Fruit fly (Drosophila melanogaster) whole organism, embryonic: Measurements from ENCODE around the gene CG32055.
A peak's percentile ranks its signal among the peaks of the same experiment; 100 is the strongest.

Experiments
- CG1024 ChIP-seq: fragments of 200-800 bp; sonication (Bioruptor generic); IDR thresholded peaks from 2 replicates; pipeline ENCODE4 v1.3.6; 2022; ENCODE audit warnings: missing biosample characterization, missing genetic modification characterization
- CG10431 ChIP-seq: fragments of 200-800 bp; sonication (Bioruptor generic); optimal IDR thresholded peaks from 3 replicates; lab custom pipeline; 2018; ENCODE audit warnings: missing biosample characterization, mild to moderate bottlenecking, missing genetic modification characterization
- CG13894 ChIP-seq: fragments of 200-800 bp; sonication (Bioruptor generic); optimal IDR thresholded peaks from 3 replicates; lab custom pipeline; 2018; ENCODE audit warnings: missing biosample characterization, mild to moderate bottlenecking, missing genetic modification characterization, moderate library complexity
- CG15269 ChIP-seq: fragments of 200-800 bp; sonication (Bioruptor generic); optimal IDR thresholded peaks from 2 replicates; lab custom pipeline; 2018; ENCODE audit warnings: missing biosample characterization, mild to moderate bottlenecking, missing genetic modification characterization, moderate library complexity
- CG15479 ChIP-seq: fragments of 200-800 bp; sonication (Bioruptor generic); optimal IDR thresholded peaks from 3 replicates; lab custom pipeline; 2019; ENCODE audit warnings: missing biosample characterization, mild to moderate bottlenecking, missing genetic modification characterization, moderate library complexity
- CG16815 ChIP-seq: fragments of 200-800 bp; sonication (Bioruptor generic); optimal IDR thresholded peaks from 3 replicates; lab custom pipeline; 2017; ENCODE audit warnings: missing biosample characterization, mild to moderate bottlenecking, missing genetic modification characterization
- CG16863 ChIP-seq: fragments of 200-800 bp; sonication (Bioruptor generic); optimal IDR thresholded peaks from 3 replicates; lab custom pipeline; 2016; ENCODE audit warnings: missing biosample characterization, missing genetic modification characterization
- CG17186 ChIP-seq: fragments of 200-800 bp; sonication (Bioruptor generic); optimal IDR thresholded peaks from 3 replicates; lab custom pipeline; 2017; ENCODE audit warnings: missing biosample characterization, missing genetic modification reagents, missing genetic modification characterization
- CG17328 ChIP-seq: fragments of 200-800 bp; sonication (Bioruptor generic); IDR thresholded peaks from 2 replicates; pipeline ENCODE4 v1.3.6; 2022; ENCODE audit warnings: missing biosample characterization, missing genetic modification characterization
- CG17361 ChIP-seq: fragments of 200-800 bp; sonication (Bioruptor generic); IDR thresholded peaks from 3 replicates; pipeline ENCODE4 v1.3.6; 2022; ENCODE audit warnings: missing biosample characterization, missing genetic modification characterization
- CG3065 ChIP-seq: fragments of 200-800 bp; sonication (Bioruptor generic); optimal IDR thresholded peaks from 2 replicates; lab custom pipeline; 2016; ENCODE audit warnings: missing biosample characterization, missing genetic modification characterization
- CG42726 ChIP-seq: fragments of 200-800 bp; sonication (Bioruptor generic); IDR thresholded peaks from 2 replicates; pipeline ENCODE4 v1.3.6; 2022; ENCODE audit warnings: missing biosample characterization, missing genetic modification characterization; ENCODE audit not compliant: partially characterized antibody
- CG4707 ChIP-seq: fragments of 200-800 bp; sonication (Bioruptor generic); optimal IDR thresholded peaks from 2 replicates; lab custom pipeline; 2018; ENCODE audit warnings: missing biosample characterization, mild to moderate bottlenecking, missing genetic modification characterization, moderate library complexity
- CG4820 ChIP-seq: fragments of 200-800 bp; sonication (Bioruptor generic); optimal IDR thresholded peaks from 3 replicates; lab custom pipeline; 2016; ENCODE audit warnings: missing biosample characterization, missing genetic modification characterization
- CG7271 ChIP-seq: fragments of 200-800 bp; sonication (Bioruptor generic); optimal IDR thresholded peaks from 2 replicates; lab custom pipeline; 2018; ENCODE audit warnings: missing biosample characterization, mild to moderate bottlenecking, missing genetic modification characterization, moderate library complexity
- CG9437 ChIP-seq: fragments of 200-800 bp; sonication (Bioruptor generic); optimal IDR thresholded peaks from 2 replicates; lab custom pipeline; 2018; ENCODE audit warnings: missing biosample characterization, mild to moderate bottlenecking, missing genetic modification characterization
- CG9876 ChIP-seq: fragments of 200-800 bp; sonication (Bioruptor generic); optimal IDR thresholded peaks from 2 replicates; lab custom pipeline; 2016; ENCODE audit warnings: missing biosample characterization, missing genetic modification characterization
- CTCF ChIP-seq: fragments of 200-800 bp; sonication (Bioruptor generic); optimal IDR thresholded peaks from 2 replicates; lab custom pipeline; 2017; ENCODE audit warnings: missing biosample characterization, mild to moderate bottlenecking, missing genetic modification characterization, moderate library complexity
- Camta ChIP-seq: fragments of 200-800 bp; sonication (Bioruptor generic); optimal IDR thresholded peaks from 2 replicates; lab custom pipeline; 2016; ENCODE audit warnings: missing biosample characterization, missing genetic modification characterization
- Deaf1 ChIP-seq: fragments of 200-800 bp; optimal IDR thresholded peaks from 3 replicates; lab custom pipeline; 2019; ENCODE audit warnings: missing biosample characterization, mild to moderate bottlenecking, missing genetic modification characterization, moderate library complexity
- E2f2 ChIP-seq: fragments of 200-800 bp; sonication (Bioruptor generic); IDR thresholded peaks from 2 replicates; pipeline ENCODE4 v1.3.6; 2022; ENCODE audit warnings: missing biosample characterization, missing genetic modification characterization
- ERR ChIP-seq: fragments of 200-800 bp; sonication (Bioruptor generic); optimal IDR thresholded peaks from 2 replicates; lab custom pipeline; 2016; ENCODE audit warnings: missing biosample characterization, missing genetic modification characterization
- HLH54F ChIP-seq: fragments of 200-800 bp; sonication (Bioruptor generic); optimal IDR thresholded peaks from 3 replicates; lab custom pipeline; 2016; ENCODE audit warnings: missing biosample characterization, missing genetic modification characterization
- Mrtf ChIP-seq: fragments of 200-800 bp; sonication (Bioruptor generic); IDR thresholded peaks from 3 replicates; pipeline ENCODE4 v1.3.6; 2022; ENCODE audit warnings: missing biosample characterization, missing genetic modification characterization
- Sry-δ ChIP-seq: fragments of 200-800 bp; sonication (Bioruptor generic); optimal IDR thresholded peaks from 2 replicates; lab custom pipeline; 2016; ENCODE audit warnings: missing biosample characterization, missing genetic modification characterization
- Stat92E ChIP-seq, 3 experiments: fragments of >200 bp in 2 of 3; fragments of 200-800 bp in 1 of 3; sonication (Bioruptor generic) in 1 of 3; optimal IDR thresholded peaks; 2 replicates each; lab custom pipeline; 2017 to 2019; ENCODE audit warnings: missing biosample characterization in 3 of 3, missing genetic modification characterization in 3 of 3, mild to moderate bottlenecking in 1 of 3, moderate library complexity in 1 of 3
- Tbp ChIP-seq: fragments of >200 bp; optimal IDR thresholded peaks from 2 replicates; lab custom pipeline; 2018; ENCODE audit warnings: missing biosample characterization, missing genetic modification characterization
- Trl ChIP-seq, 3 experiments: fragments of >200 bp in 2 of 3; fragments of 200-800 bp in 1 of 3; sonication (Bioruptor generic) in 1 of 3; optimal IDR thresholded peaks; 2 replicates in 1 of 3; 3 replicates in 2 of 3; lab custom pipeline; 2016 to 2017; ENCODE audit warnings: missing biosample characterization in 1 of 3, missing genetic modification characterization in 1 of 3
- ac ChIP-seq: fragments of 200-800 bp; sonication (Bioruptor generic); optimal IDR thresholded peaks from 3 replicates; lab custom pipeline; 2017; ENCODE audit warnings: missing biosample characterization, mild to moderate bottlenecking, missing genetic modification characterization
- ara ChIP-seq: fragments of 200-800 bp; sonication (Bioruptor generic); IDR thresholded peaks from 2 replicates; pipeline ENCODE4 v1.3.6; 2022; ENCODE audit warnings: missing biosample characterization, missing genetic modification characterization
- cad ChIP-seq: fragments of >200 bp; optimal IDR thresholded peaks from 2 replicates; lab custom pipeline; 2017; ENCODE audit warnings: missing biosample characterization, missing genetic modification characterization
- dimm ChIP-seq: fragments of 200-800 bp; sonication (Bioruptor generic); IDR thresholded peaks from 2 replicates; pipeline ENCODE4 v1.3.6; 2022; ENCODE audit warnings: missing biosample characterization, missing genetic modification characterization
- dmrt11E ChIP-seq: fragments of 200-800 bp; sonication (Bioruptor generic); optimal IDR thresholded peaks from 3 replicates; lab custom pipeline; 2018; ENCODE audit warnings: missing biosample characterization, mild to moderate bottlenecking, missing genetic modification characterization, moderate library complexity
- emc ChIP-seq: fragments of 200-800 bp; sonication (Bioruptor generic); optimal IDR thresholded peaks from 2 replicates; lab custom pipeline; 2016; ENCODE audit warnings: missing biosample characterization, missing genetic modification characterization
- eve ChIP-seq, 2 experiments: fragments of >200 bp; optimal IDR thresholded peaks; 2 replicates each; lab custom pipeline; 2017; ENCODE audit warnings: missing biosample characterization in 2 of 2, missing genetic modification characterization in 2 of 2
- fu2 ChIP-seq: fragments of 200-800 bp; sonication (Bioruptor generic); optimal IDR thresholded peaks from 2 replicates; lab custom pipeline; 2016; ENCODE audit warnings: missing biosample characterization, missing genetic modification characterization
- gsb ChIP-seq: fragments of 200-800 bp; sonication (Bioruptor generic); IDR thresholded peaks from 2 replicates; pipeline ENCODE4 v1.3.6; 2022; ENCODE audit warnings: missing biosample characterization, missing genetic modification characterization
- h ChIP-seq: fragments of >200 bp; optimal IDR thresholded peaks from 2 replicates; lab custom pipeline; 2017
- jigr1 ChIP-seq: fragments of 200-800 bp; sonication (Bioruptor generic); IDR thresholded peaks from 3 replicates; pipeline ENCODE4 v1.3.6; 2022; ENCODE audit warnings: missing biosample characterization, missing genetic modification characterization
- maf-S ChIP-seq: fragments of 200-800 bp; sonication (Bioruptor generic); optimal IDR thresholded peaks from 2 replicates; lab custom pipeline; 2016; ENCODE audit warnings: missing biosample characterization, missing genetic modification characterization
- nerfin-1 ChIP-seq: fragments of 200-800 bp; sonication (Bioruptor generic); optimal IDR thresholded peaks from 3 replicates; lab custom pipeline; 2019; ENCODE audit warnings: missing biosample characterization, mild to moderate bottlenecking, missing genetic modification characterization, moderate library complexity
- nmo ChIP-seq: fragments of 200-800 bp; sonication (Bioruptor generic); optimal IDR thresholded peaks from 2 replicates; lab custom pipeline; 2018; ENCODE audit warnings: missing biosample characterization, mild to moderate bottlenecking, missing genetic modification characterization, moderate library complexity
- oc ChIP-seq: fragments of 200-800 bp; sonication (Bioruptor generic); optimal IDR thresholded peaks from 2 replicates; lab custom pipeline; 2018; ENCODE audit warnings: missing biosample characterization, mild to moderate bottlenecking, missing genetic modification characterization, moderate library complexity
- peb ChIP-seq: fragments of 200-800 bp; sonication (Bioruptor generic); IDR thresholded peaks from 2 replicates; pipeline ENCODE4 v1.3.6; 2022; ENCODE audit warnings: missing biosample characterization, missing genetic modification characterization
- stc ChIP-seq: fragments of 200-800 bp; sonication (Bioruptor generic); IDR thresholded peaks from 2 replicates; pipeline ENCODE4 v1.3.6; 2022; ENCODE audit warnings: missing biosample characterization, missing genetic modification characterization
- tap ChIP-seq: fragments of 200-800 bp; optimal IDR thresholded peaks from 3 replicates; lab custom pipeline; 2019; ENCODE audit warnings: missing biosample characterization, mild to moderate bottlenecking, missing genetic modification characterization, moderate library complexity
- tll ChIP-seq, 2 experiments: fragments of 200-800 bp in 1 of 2; fragments of >200 bp in 1 of 2; sonication (Bioruptor generic) in 1 of 2; optimal IDR thresholded peaks; 2 replicates each; lab custom pipeline; 2017 to 2019; ENCODE audit warnings: missing biosample characterization in 2 of 2, missing genetic modification characterization in 2 of 2, mild to moderate bottlenecking in 1 of 2, moderate library complexity in 1 of 2
- tna ChIP-seq: fragments of 200-800 bp; sonication (Bioruptor generic); IDR thresholded peaks from 2 replicates; pipeline ENCODE4 v1.3.6; 2022; ENCODE audit warnings: missing biosample characterization, missing genetic modification characterization; ENCODE audit not compliant: partially characterized antibody
- trem ChIP-seq: fragments of 200-800 bp; optimal IDR thresholded peaks from 3 replicates; lab custom pipeline; 2019; ENCODE audit warnings: missing biosample characterization, mild to moderate bottlenecking, missing genetic modification characterization, moderate library complexity
- zen ChIP-seq: fragments of 200-800 bp; sonication (Bioruptor generic); optimal IDR thresholded peaks from 3 replicates; lab custom pipeline; 2018; ENCODE audit warnings: missing biosample characterization, mild to moderate bottlenecking, missing genetic modification characterization, moderate library complexity

Gene CG32055

dm6 chr3L:10206226-10206968 lies 13.6 kb downstream of the CG32055 start (continued):
- TF ChIP-seq CG13894 (tag; lab: Kevin White, UChicago) (no peak), nerfin-1 (tag; lab: Kevin White, UChicago) (peak; percentile 64), CTCF (GFP tag; lab: Kevin White, UChicago) (no peak), oc (tag; lab: Kevin White, UChicago) (peak; percentile 30), CG16863 (no peak), Sry-δ (GFP tag; lab: Kevin White, UChicago) (no peak), CG16815 (GFP tag; lab: Kevin White, UChicago) (no peak), CG42726 (GFP tag; lab: Robert Waterston, UW) (no peak), dmrt11E (tag; lab: Kevin White, UChicago) (no peak), tll (GFP tag; optimal IDR thresholded peaks at IDR 0.05; lab: Kevin White, UChicago) (no peak), nmo (GFP tag; lab: Kevin White, UChicago) (peak; percentile 82), dimm (GFP tag; lab: Robert Waterston, UW) (no peak), CG17361 (GFP tag; lab: Robert Waterston, UW) (peak; percentile 78), tna (GFP tag; lab: Robert Waterston, UW) (no peak), eve (GFP tag; optimal IDR thresholded peaks at IDR 0.05; lab: Kevin White, UChicago) (peak in 1 of 2 experiments; percentile 85), E2f2 (no peak), stc (peak; percentile 25; the same call in 1 of the 2 replicates), emc (no peak), tap (tag; lab: Kevin White, UChicago) (peak; percentile 64), h (lab: Kevin White, UChicago) (no peak), zen (tag; lab: Kevin White, UChicago) (peak; percentile 11), fu2 (GFP tag; lab: Kevin White, UChicago) (no peak), CG1024 (GFP tag; lab: Robert Waterston, UW) (0 out of 2 replicates have a peak, but pooled peaks have one; percentile 16), maf-S (no peak), Stat92E (GFP tag; optimal IDR thresholded peaks at IDR 0.05; lab: Kevin White, UChicago) (no peak), jigr1 (GFP tag; lab: Robert Waterston, UW) (no peak), CG4707 (peak; percentile 3), CG15479 (no peak), ERR (GFP tag; lab: Kevin White, UChicago) (no peak), ac (GFP tag; lab: Kevin White, UChicago) (no peak), Camta (GFP tag; lab: Kevin White, UChicago) (peak; percentile 8), trem (tag; lab: Kevin White, UChicago) (peak; percentile 72), CG3065 (GFP tag; lab: Kevin White, UChicago) (no peak), CG4820 (GFP tag; lab: Kevin White, UChicago) (peak; percentile 43), Deaf1 (tag; lab: Kevin White, UChicago) (peak; percentile 46), CG15269 (peak; percentile 39), gsb (GFP tag; lab: Robert Waterston, UW) (no peak), HLH54F (no peak), ara (peak; percentile 61), Mrtf (GFP tag; lab: Robert Waterston, UW) (no peak), CG17328 (peak; percentile 41; the same call in 1 of the 2 replicates), cad (GFP tag; lab: Kevin White, UChicago) (no peak), CG10431 (GFP tag; lab: Kevin White, UChicago) (no peak), Tbp (no peak), CG9437 (peak; percentile 28), CG7271 (tag; lab: Kevin White, UChicago) (no peak), Trl (optimal IDR thresholded peaks at IDR 0.05; lab: Kevin White, UChicago) (no peak), Trl (GFP tag; optimal IDR thresholded peaks at IDR 0.05; lab: Kevin White, UChicago) (no peak), peb (no peak), CG9876 (GFP tag; lab: Kevin White, UChicago) (no peak), CG17186 (GFP tag; lab: Kevin White, UChicago) (no peak)
